Worm (Caenorhabditis elegans) whole organism, early embryonic: ENCODE data around the gene Y39A1A.31.

Experiments used
- aly-1 ChIP-seq: sonication (generic microtip); optimal IDR thresholded peaks from 2 replicates; lab custom pipeline; 2016; ENCODE audit warnings: missing genetic modification characterization, missing compliant biosample characterization
- ama-1 ChIP-seq: fragments of 150-350 bp; optimal IDR thresholded peaks from 2 replicates; lab custom pipeline; 2014
- flt-1 ChIP-seq: fragments of 200-800 bp; sonication (Bioruptor generic); IDR thresholded peaks from 2 replicates; pipeline ENCODE4 v1.3.6; 2022; ENCODE audit warnings: missing genetic modification characterization, missing compliant biosample characterization
- scrt-1 ChIP-seq: fragments of 200-800 bp; sonication (Bioruptor generic); IDR thresholded peaks from 2 replicates; pipeline ENCODE4 v1.3.6; 2022; ENCODE audit warnings: missing genetic modification characterization, missing compliant biosample characterization
- tbx-11 ChIP-seq: fragments of 200-800 bp; sonication (Bioruptor generic); IDR thresholded peaks from 2 replicates; pipeline ENCODE4 v1.3.6; 2022; ENCODE audit warnings: missing genetic modification characterization, missing compliant biosample characterization
- tra-4 ChIP-seq: sonication (generic microtip); optimal IDR thresholded peaks from 2 replicates; lab custom pipeline; 2017; ENCODE audit warnings: missing genetic modification characterization, missing compliant biosample characterization

ce11 chrIII:10714541-10714940 is 25.6 kb upstream of the Y39A1A.31 start:
- no peak for TF ChIP-seq scrt-1
- TF ChIP-seq aly-1 (tag; lab: Kevin White, UChicago), result no peak
- no peak for TF ChIP-seq tbx-11 (GFP tag; lab: Robert Waterston, UW)
- TF ChIP-seq ama-1 (lab: Kevin White, UChicago), result no peak
- TF ChIP-seq flt-1, result no peak
- TF ChIP-seq tra-4 (tag; lab: Kevin White, UChicago), result no peak
